Fruit fly (Drosophila melanogaster): Measurements from ENCODE around the gene CG7988.

CG7988 gene

dm6 chr3R:18196991-18197801 is 23.1 kb upstream of the CG7988 start (continued):
- TF ChIP-seq Nf-YC (tag; optimal IDR thresholded peaks at IDR 0.05) (peak; percentile 45), prd (optimal IDR thresholded peaks at IDR 0.05) (no peak), prd (GFP tag; IDR thresholded peaks at IDR 0.05) (no peak), D (optimal IDR thresholded peaks at IDR 0.05) (no peak), D (GFP tag; optimal IDR thresholded peaks at IDR 0.05) (peak; percentile 26), CG1529 (GFP tag; optimal IDR thresholded peaks at IDR 0.05) (peak; percentile 38), CG12104 (GFP tag; optimal IDR thresholded peaks at IDR 0.05) (peak; percentile 59), kah (GFP tag; optimal IDR thresholded peaks at IDR 0.05) (peak; percentile 25), D19A (tag; optimal IDR thresholded peaks at IDR 0.05) (peak; percentile 52), BEAF-32 (GFP tag; optimal IDR thresholded peaks at IDR 0.05) (peak; percentile 1), CG2875 (GFP tag; optimal IDR thresholded peaks at IDR 0.05) (peak; percentile 13), CG7786 (GFP tag; optimal IDR thresholded peaks at IDR 0.05) (peak; percentile 26), crp (GFP tag; optimal IDR thresholded peaks at IDR 0.05) (no peak), CG11093 (GFP tag; IDR thresholded peaks at IDR 0.05) (peak; percentile 37; the same call in 2 of the 3 replicates), MESR4 (GFP tag; optimal IDR thresholded peaks at IDR 0.05) (peak; percentile 40), TFAM (GFP tag; optimal IDR thresholded peaks at IDR 0.05) (no peak), bab2 (GFP tag; optimal IDR thresholded peaks at IDR 0.05) (peak; percentile 62), CG18476 (GFP tag; optimal IDR thresholded peaks at IDR 0.05) (peak; percentile 35), nmo (GFP tag; optimal IDR thresholded peaks at IDR 0.05) (peak; percentile 76), CkIIα-i1 (GFP tag; IDR thresholded peaks at IDR 0.05) (no peak), CG11504 (tag; optimal IDR thresholded peaks at IDR 0.05) (peak; percentile 77), CG13123 (GFP tag; optimal IDR thresholded peaks at IDR 0.05) (no peak), CG7357 (GFP tag; IDR thresholded peaks at IDR 0.05) (0 out of 3 replicates have a peak, but pooled peaks have one; percentile 14), kni (GFP tag; optimal IDR thresholded peaks at IDR 0.05) (peak; percentile 55), CG2678 (tag; optimal IDR thresholded peaks at IDR 0.05) (peak; percentile 80), peb (GFP tag; IDR thresholded peaks at IDR 0.05) (no peak), CG15269 (tag; optimal IDR thresholded peaks at IDR 0.05) (peak; percentile 75), D19B (GFP tag; optimal IDR thresholded peaks at IDR 0.05) (peak; percentile 37), H15 (GFP tag; IDR thresholded peaks at IDR 0.05) (no peak), CG2202 (tag; optimal IDR thresholded peaks at IDR 0.05) (no peak), HHEX (GFP tag; optimal IDR thresholded peaks at IDR 0.05) (peak; percentile 50), CG8388 (GFP tag; optimal IDR thresholded peaks at IDR 0.05) (peak; percentile 100), CG8478 (optimal IDR thresholded peaks at IDR 0.05) (peak; percentile 29), CG1602 (GFP tag; optimal IDR thresholded peaks at IDR 0.05) (peak; percentile 33), abd-A (tag; optimal IDR thresholded peaks at IDR 0.05) (peak; percentile 71), NfI (GFP tag; optimal IDR thresholded peaks at IDR 0.05) (peak; percentile 53), CG15479 (GFP tag; optimal IDR thresholded peaks at IDR 0.05) (peak; percentile 97), HLHmδ (GFP tag; optimal IDR thresholded peaks at IDR 0.05) (peak; percentile 37), mld (GFP tag; IDR thresholded peaks at IDR 0.05; ENCODE audit: partially characterized antibody) (no peak), btn (GFP tag; optimal IDR thresholded peaks at IDR 0.05) (no peak), onecut (GFP tag; IDR thresholded peaks at IDR 0.05) (peak; percentile 42), Nf-YB (GFP tag; optimal IDR thresholded peaks at IDR 0.05) (peak; percentile 31), HLH4C (GFP tag; IDR thresholded peaks at IDR 0.05; ENCODE audit: partially characterized antibody) (no peak), shn (GFP tag; optimal IDR thresholded peaks at IDR 0.05) (no peak), CG12391 (tag; optimal IDR thresholded peaks at IDR 0.05) (peak; percentile 75), CG3281 (GFP tag; optimal IDR thresholded peaks at IDR 0.05) (peak; percentile 57), Jarid2 (GFP tag; optimal IDR thresholded peaks at IDR 0.05) (peak; percentile 38), Hmx (GFP tag; optimal IDR thresholded peaks at IDR 0.05) (peak; percentile 31), en (GFP tag; optimal IDR thresholded peaks at IDR 0.05) (no peak)

All from whole organism, embryonic.